Fruit fly (Drosophila melanogaster) whole organism, embryonic: ENCODE measurements around the gene CG11882.

ENCODE experiments used
- Abd-B ChIP-seq: fragments of 200-800 bp; sonication (Bioruptor generic); optimal IDR thresholded peaks from 2 replicates; lab custom pipeline; 2018; ENCODE audit warnings: missing biosample characterization, mild to moderate bottlenecking, missing genetic modification characterization, moderate library complexity
- Atf-2 ChIP-seq: fragments of 200-800 bp; sonication (Bioruptor generic); optimal IDR thresholded peaks from 2 replicates; lab custom pipeline; 2016; ENCODE audit warnings: missing biosample characterization, missing genetic modification characterization
- BtbVII ChIP-seq: fragments of 200-800 bp; sonication (Bioruptor generic); optimal IDR thresholded peaks from 3 replicates; lab custom pipeline; 2017; ENCODE audit warnings: missing biosample characterization, mild to moderate bottlenecking, missing genetic modification characterization
- Bteb2 ChIP-seq: fragments of 200-800 bp; sonication (Bioruptor generic); optimal IDR thresholded peaks from 2 replicates; lab custom pipeline; 2016; ENCODE audit warnings: missing biosample characterization, missing genetic modification characterization
- CG10543 ChIP-seq: fragments of 200-800 bp; sonication (Bioruptor generic); optimal IDR thresholded peaks from 3 replicates; lab custom pipeline; 2017; ENCODE audit warnings: missing biosample characterization, mild to moderate bottlenecking, missing genetic modification characterization, moderate library complexity
- CG11247 ChIP-seq: fragments of 200-800 bp; sonication (Bioruptor generic); IDR thresholded peaks from 2 replicates; pipeline ENCODE4 v1.3.6; 2022; ENCODE audit warnings: missing biosample characterization, missing genetic modification characterization
- CG11695 ChIP-seq: fragments of 200-800 bp; sonication (Bioruptor generic); IDR thresholded peaks from 3 replicates; pipeline ENCODE4 v1.3.6; 2022; ENCODE audit warnings: missing biosample characterization, missing genetic modification characterization
- CG12659 ChIP-seq: fragments of 200-800 bp; sonication (Bioruptor generic); optimal IDR thresholded peaks from 3 replicates; lab custom pipeline; 2017; ENCODE audit warnings: mild to moderate bottlenecking, missing biosample characterization, missing genetic modification reagents, missing genetic modification characterization
- CG17186 ChIP-seq: fragments of 200-800 bp; sonication (Bioruptor generic); optimal IDR thresholded peaks from 3 replicates; lab custom pipeline; 2017; ENCODE audit warnings: missing biosample characterization, missing genetic modification reagents, missing genetic modification characterization
- CG17568 ChIP-seq: fragments of 200-800 bp; sonication (Bioruptor generic); optimal IDR thresholded peaks from 2 replicates; lab custom pipeline; 2018; ENCODE audit warnings: missing biosample characterization, mild to moderate bottlenecking, missing genetic modification characterization, moderate library complexity
- CG17912 ChIP-seq: fragments of 200-800 bp; sonication (Bioruptor generic); optimal IDR thresholded peaks from 2 replicates; lab custom pipeline; 2018; ENCODE audit warnings: missing biosample characterization, mild to moderate bottlenecking, missing genetic modification characterization
- CG18262 ChIP-seq: fragments of 200-800 bp; optimal IDR thresholded peaks from 3 replicates; lab custom pipeline; 2019; ENCODE audit warnings: missing biosample characterization, mild to moderate bottlenecking, missing genetic modification characterization, moderate library complexity
- CG18476 ChIP-seq: fragments of 200-800 bp; sonication (Bioruptor generic); optimal IDR thresholded peaks from 2 replicates; lab custom pipeline; 2016; ENCODE audit warnings: missing biosample characterization, mild to moderate bottlenecking, missing genetic modification characterization
- CG3407 ChIP-seq: fragments of 200-800 bp; sonication (Bioruptor generic); optimal IDR thresholded peaks from 2 replicates; lab custom pipeline; 2018; ENCODE audit warnings: missing biosample characterization, mild to moderate bottlenecking, missing genetic modification characterization
- CG3995 ChIP-seq: fragments of 200-800 bp; sonication (Bioruptor generic); optimal IDR thresholded peaks from 3 replicates; lab custom pipeline; 2016; ENCODE audit warnings: missing biosample characterization, missing genetic modification characterization
- CG6175 ChIP-seq: fragments of 200-800 bp; sonication (Bioruptor generic); IDR thresholded peaks from 3 replicates; pipeline ENCODE4 v1.3.6; 2022; ENCODE audit warnings: missing biosample characterization, missing genetic modification characterization
- CG7987 ChIP-seq: fragments of 200-800 bp; sonication (Bioruptor generic); optimal IDR thresholded peaks from 2 replicates; lab custom pipeline; 2018; ENCODE audit warnings: missing biosample characterization, mild to moderate bottlenecking, missing genetic modification characterization, moderate library complexity
- CG8089 ChIP-seq: fragments of 200-800 bp; sonication (Bioruptor generic); optimal IDR thresholded peaks from 3 replicates; lab custom pipeline; 2016; ENCODE audit warnings: missing biosample characterization, missing genetic modification characterization
- CG8478 ChIP-seq: fragments of >200 bp; optimal IDR thresholded peaks from 2 replicates; lab custom pipeline; 2018
- CG9437 ChIP-seq: fragments of 200-800 bp; sonication (Bioruptor generic); optimal IDR thresholded peaks from 2 replicates; lab custom pipeline; 2018; ENCODE audit warnings: missing biosample characterization, mild to moderate bottlenecking, missing genetic modification characterization
- CG9817 ChIP-seq: fragments of 200-800 bp; sonication (Bioruptor generic); optimal IDR thresholded peaks from 2 replicates; lab custom pipeline; 2018; ENCODE audit warnings: missing biosample characterization, mild to moderate bottlenecking, missing genetic modification characterization, moderate library complexity
- D ChIP-seq, 2 experiments: fragments of 200-800 bp in 1 of 2; fragments of >200 bp in 1 of 2; sonication (Bioruptor generic) in 1 of 2; optimal IDR thresholded peaks; 2 replicates in 1 of 2; 3 replicates in 1 of 2; lab custom pipeline; 2017; ENCODE audit warnings: mild to moderate bottlenecking in 1 of 2, missing biosample characterization in 1 of 2, missing genetic modification characterization in 1 of 2, missing genetic modification reagents in 1 of 2
- Ets97D ChIP-seq: fragments of 200-800 bp; sonication (Bioruptor generic); optimal IDR thresholded peaks from 3 replicates; lab custom pipeline; 2016; ENCODE audit warnings: missing biosample characterization, missing genetic modification characterization
- HLH54F ChIP-seq: fragments of 200-800 bp; sonication (Bioruptor generic); optimal IDR thresholded peaks from 3 replicates; lab custom pipeline; 2016; ENCODE audit warnings: missing biosample characterization, missing genetic modification characterization
- Hr78 ChIP-seq, 2 experiments: fragments of 200-800 bp in 1 of 2; fragments of >200 bp in 1 of 2; sonication (Bioruptor generic) in 1 of 2; optimal IDR thresholded peaks; 2 replicates each; lab custom pipeline; 2017 to 2019; ENCODE audit warnings: missing biosample characterization in 2 of 2, missing genetic modification characterization in 2 of 2, mild to moderate bottlenecking in 1 of 2, moderate library complexity in 1 of 2
- Lpt ChIP-seq: fragments of >200 bp; optimal IDR thresholded peaks from 2 replicates; lab custom pipeline; 2018; ENCODE audit warnings: missing biosample characterization, missing genetic modification characterization
- MTF-1 ChIP-seq: fragments of 200-800 bp; sonication (Bioruptor generic); optimal IDR thresholded peaks from 2 replicates; lab custom pipeline; 2018; ENCODE audit warnings: missing biosample characterization, mild to moderate bottlenecking, missing genetic modification characterization, borderline replicate concordance
- Mad ChIP-seq: fragments of 200-800 bp; sonication (Bioruptor generic); optimal IDR thresholded peaks from 2 replicates; lab custom pipeline; 2016; ENCODE audit warnings: missing biosample characterization, missing genetic modification characterization
- NC2β ChIP-seq: fragments of 200-800 bp; sonication (Bioruptor generic); optimal IDR thresholded peaks from 2 replicates; lab custom pipeline; 2016; ENCODE audit warnings: missing biosample characterization, missing genetic modification characterization
- Nf-YC ChIP-seq: fragments of 200-800 bp; optimal IDR thresholded peaks from 3 replicates; lab custom pipeline; 2019; ENCODE audit warnings: missing biosample characterization, mild to moderate bottlenecking, missing genetic modification characterization, moderate library complexity
- Opbp ChIP-seq: fragments of 200-800 bp; sonication (Bioruptor generic); IDR thresholded peaks from 3 replicates; pipeline ENCODE4 v1.3.6; 2022; ENCODE audit warnings: missing biosample characterization, missing genetic modification characterization; ENCODE audit not compliant: partially characterized antibody
- Rx ChIP-seq: fragments of 200-800 bp; sonication (Bioruptor generic); IDR thresholded peaks from 2 replicates; pipeline ENCODE4 v1.3.6; 2022; ENCODE audit warnings: missing biosample characterization, missing genetic modification characterization
- Sox100B ChIP-seq: fragments of 200-800 bp; sonication (Bioruptor generic); optimal IDR thresholded peaks from 3 replicates; lab custom pipeline; 2018; ENCODE audit warnings: missing biosample characterization, mild to moderate bottlenecking, missing genetic modification characterization
- TFAM ChIP-seq: fragments of 200-800 bp; sonication (Bioruptor generic); optimal IDR thresholded peaks from 2 replicates; lab custom pipeline; 2017; ENCODE audit warnings: missing biosample characterization, missing genetic modification characterization, inconsistent platforms
- ac ChIP-seq: fragments of 200-800 bp; sonication (Bioruptor generic); optimal IDR thresholded peaks from 3 replicates; lab custom pipeline; 2017; ENCODE audit warnings: missing biosample characterization, mild to moderate bottlenecking, missing genetic modification characterization
- al ChIP-seq: fragments of 200-800 bp; sonication (Bioruptor generic); IDR thresholded peaks from 2 replicates; pipeline ENCODE4 v1.3.6; 2022; ENCODE audit warnings: missing biosample characterization, missing genetic modification characterization
- chinmo ChIP-seq: fragments of 200-800 bp; sonication (Bioruptor generic); IDR thresholded peaks from 4 replicates; pipeline ENCODE4 v1.3.6; 2022; ENCODE audit warnings: missing biosample characterization, missing genetic modification characterization; ENCODE audit not compliant: partially characterized antibody
- ci ChIP-seq: fragments of 200-800 bp; sonication (Bioruptor generic); IDR thresholded peaks from 3 replicates; pipeline ENCODE4 v1.3.6; 2022; ENCODE audit warnings: missing biosample characterization, missing genetic modification characterization
- ems ChIP-seq: fragments of 200-800 bp; sonication (Bioruptor generic); optimal IDR thresholded peaks from 3 replicates; lab custom pipeline; 2016; ENCODE audit warnings: missing biosample characterization, missing genetic modification characterization
- ewg ChIP-seq: fragments of 200-800 bp; sonication (Bioruptor generic); optimal IDR thresholded peaks from 3 replicates; lab custom pipeline; 2017; ENCODE audit warnings: mild to moderate bottlenecking, missing biosample characterization, missing genetic modification reagents, missing genetic modification characterization
- fd64A ChIP-seq: fragments of 200-800 bp; sonication (Bioruptor generic); optimal IDR thresholded peaks from 3 replicates; lab custom pipeline; 2018; ENCODE audit warnings: missing biosample characterization, mild to moderate bottlenecking, missing genetic modification characterization
- fd96Cb ChIP-seq: fragments of 200-800 bp; sonication (Bioruptor generic); optimal IDR thresholded peaks from 2 replicates; lab custom pipeline; 2018; ENCODE audit warnings: missing biosample characterization, mild to moderate bottlenecking, missing genetic modification characterization, moderate library complexity
- lab ChIP-seq: fragments of 200-800 bp; sonication (Bioruptor generic); optimal IDR thresholded peaks from 3 replicates; lab custom pipeline; 2017; ENCODE audit warnings: missing biosample characterization, missing genetic modification characterization, mild to moderate bottlenecking, moderate library complexity, missing genetic modification reagents
- lbe ChIP-seq: fragments of 200-800 bp; sonication (Bioruptor generic); optimal IDR thresholded peaks from 2 replicates; lab custom pipeline; 2016; ENCODE audit warnings: missing biosample characterization, mild to moderate bottlenecking, missing genetic modification characterization
- lilli ChIP-seq: fragments of 200-800 bp; sonication (Bioruptor generic); optimal IDR thresholded peaks from 3 replicates; lab custom pipeline; 2016; ENCODE audit warnings: missing biosample characterization, missing genetic modification characterization
- maf-S ChIP-seq: fragments of 200-800 bp; sonication (Bioruptor generic); optimal IDR thresholded peaks from 2 replicates; lab custom pipeline; 2016; ENCODE audit warnings: missing biosample characterization, missing genetic modification characterization
- pho ChIP-seq: fragments of 200-800 bp; sonication (Bioruptor generic); optimal IDR thresholded peaks from 2 replicates; lab custom pipeline; 2016; ENCODE audit warnings: missing biosample characterization, missing genetic modification characterization
- pum ChIP-seq: fragments of 200-800 bp; sonication (Bioruptor generic); optimal IDR thresholded peaks from 2 replicates; lab custom pipeline; 2016; ENCODE audit warnings: missing biosample characterization, missing genetic modification characterization
- sim ChIP-seq: fragments of 200-800 bp; sonication (Bioruptor generic); IDR thresholded peaks from 2 replicates; pipeline ENCODE4 v1.3.6; 2022; ENCODE audit warnings: missing biosample characterization, missing genetic modification characterization
- trem ChIP-seq: fragments of 200-800 bp; optimal IDR thresholded peaks from 3 replicates; lab custom pipeline; 2019; ENCODE audit warnings: missing biosample characterization, mild to moderate bottlenecking, missing genetic modification characterization, moderate library complexity
- zf30C ChIP-seq: fragments of 200-800 bp; sonication (Bioruptor generic); optimal IDR thresholded peaks from 3 replicates; lab custom pipeline; 2018; ENCODE audit warnings: missing biosample characterization, mild to moderate bottlenecking, missing genetic modification characterization

CG11882 gene

dm6 chr3R:29148072-29148471 is at the start of gene CG11882, which contains the start of gene Pglym78 (continued):
- no peak for TF ChIP-seq CG8089 (GFP tag; lab: Kevin White, UChicago)
- no peak; the same call in 2 of the 3 replicates for TF ChIP-seq CG11695 (GFP tag; lab: Robert Waterston, UW)
- TF ChIP-seq zf30C: no peak
- TF ChIP-seq ac (GFP tag; lab: Kevin White, UChicago): no peak
- peak; percentile 66 for TF ChIP-seq Opbp (GFP tag; lab: Robert Waterston, UW)
- no peak for TF ChIP-seq Mad
- TF ChIP-seq CG8478 (lab: Kevin White, UChicago): peak; percentile 20
- no peak for TF ChIP-seq CG17912
- TF ChIP-seq MTF-1 (GFP tag; lab: Kevin White, UChicago): peak; percentile 45
- TF ChIP-seq D (optimal IDR thresholded peaks at IDR 0.05; lab: Kevin White, UChicago): peak; percentile 77
- TF ChIP-seq D (GFP tag; optimal IDR thresholded peaks at IDR 0.05; lab: Kevin White, UChicago): no peak
- TF ChIP-seq Sox100B (GFP tag; lab: Kevin White, UChicago): no peak
- no peak for TF ChIP-seq Bteb2 (GFP tag; lab: Kevin White, UChicago)
- no peak for TF ChIP-seq Lpt (GFP tag; lab: Kevin White, UChicago)
- TF ChIP-seq CG9437 (GFP tag; lab: Kevin White, UChicago): no peak
- TF ChIP-seq CG17568 (GFP tag; lab: Kevin White, UChicago): no peak
- TF ChIP-seq ci: peak; percentile 83
- peak; percentile 48; the same call in 1 of the 2 replicates for TF ChIP-seq CG11247
- no peak for TF ChIP-seq Atf-2 (GFP tag; lab: Kevin White, UChicago)
- TF ChIP-seq fd64A (GFP tag; lab: Kevin White, UChicago): no peak
- TF ChIP-seq CG3407 (GFP tag; lab: Kevin White, UChicago): no peak
- no peak for TF ChIP-seq Rx (GFP tag; lab: Robert Waterston, UW)
- TF ChIP-seq Hr78 (GFP tag; optimal IDR thresholded peaks at IDR 0.05; lab: Kevin White, UChicago): peak in 1 of 2 experiments; percentile 62
- TF ChIP-seq CG10543: peak; percentile 42
- TF ChIP-seq Ets97D (GFP tag; lab: Kevin White, UChicago): peak; percentile 96
- peak; percentile 92 for TF ChIP-seq CG17186 (GFP tag; lab: Kevin White, UChicago)
- peak; percentile 93 for TF ChIP-seq chinmo (GFP tag; lab: Robert Waterston, UW)
- peak; percentile 89 for TF ChIP-seq CG12659
- peak; percentile 51 for TF ChIP-seq al (GFP tag; lab: Robert Waterston, UW)
- peak; percentile 98 for TF ChIP-seq trem (tag; lab: Kevin White, UChicago)
- TF ChIP-seq maf-S (GFP tag; lab: Kevin White, UChicago): no peak
- TF ChIP-seq TFAM (GFP tag; lab: Kevin White, UChicago): no peak
- TF ChIP-seq CG18262: no peak
- TF ChIP-seq HLH54F (GFP tag; lab: Kevin White, UChicago): peak; percentile 44
- peak; percentile 78 for TF ChIP-seq lilli
- TF ChIP-seq ems (GFP tag; lab: Kevin White, UChicago): no peak
- TF ChIP-seq CG18476 (GFP tag; lab: Kevin White, UChicago): no peak
- TF ChIP-seq BtbVII (GFP tag; lab: Kevin White, UChicago): no peak
- TF ChIP-seq lab (GFP tag; lab: Kevin White, UChicago): no peak
- no peak for TF ChIP-seq CG3995 (GFP tag; lab: Kevin White, UChicago)
- peak; percentile 65 for TF ChIP-seq pum
- peak; percentile 20 for TF ChIP-seq CG9817 (tag; lab: Kevin White, UChicago)
- no peak for TF ChIP-seq CG6175 (GFP tag; lab: Robert Waterston, UW)
- no peak for TF ChIP-seq sim
- TF ChIP-seq NC2β (GFP tag; lab: Kevin White, UChicago): peak; percentile 75
- peak; percentile 37 for TF ChIP-seq Nf-YC (tag; lab: Kevin White, UChicago)
- TF ChIP-seq CG7987 (GFP tag; lab: Kevin White, UChicago): peak; percentile 75
- TF ChIP-seq ewg (GFP tag; lab: Kevin White, UChicago): peak; percentile 100
- TF ChIP-seq pho (GFP tag; lab: Kevin White, UChicago): peak; percentile 73
- TF ChIP-seq lbe: no peak
- no peak for TF ChIP-seq fd96Cb (tag; lab: Kevin White, UChicago)
- TF ChIP-seq Abd-B (GFP tag; lab: Kevin White, UChicago): no peak
